Fruit fly (Drosophila melanogaster) S2 (cell line): ENCODE measurements around the gene CG31862.

Experiments used
- CG8478 ChIP-seq: fragments of >200 bp; optimal IDR thresholded peaks from 2 replicates; lab custom pipeline; 2018
- CTCF ChIP-seq, 2 experiments: fragments of >200 bp; optimal IDR thresholded peaks; 2 replicates each; lab custom pipeline; 2018

DNA sequence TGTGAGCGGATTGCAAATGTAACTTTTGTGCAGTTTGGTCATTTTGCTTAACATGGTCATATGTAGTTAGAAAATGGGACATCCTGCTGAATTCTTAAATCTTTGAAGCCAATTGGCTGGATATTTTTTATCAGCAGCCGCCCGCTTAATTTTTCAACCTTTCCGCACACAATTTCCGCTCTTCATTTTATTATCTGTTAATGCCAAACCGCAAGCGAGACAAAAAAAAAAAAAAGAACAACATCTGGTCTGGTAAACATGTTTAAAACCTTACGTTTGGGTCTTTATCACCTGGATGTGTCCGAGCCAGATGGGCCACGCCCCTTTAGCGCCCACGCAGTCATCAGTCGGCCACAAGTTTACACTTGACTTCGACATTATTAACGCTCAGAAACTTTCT lies 48.4 kb upstream of the CG31862 start:
- TF ChIP-seq CG8478 (lab: Kevin White, UChicago), result no peak
- TF ChIP-seq CTCF (optimal IDR thresholded peaks at IDR 0.05; lab: Kevin White, UChicago), result no peak
